Worm (Caenorhabditis elegans) whole organism, early embryonic: ENCODE data around the gene irg-6.

Experiments used
- B0310.2 ChIP-seq: sonication (generic microtip); optimal IDR thresholded peaks from 2 replicates; lab custom pipeline; 2016; ENCODE audit warnings: mild to moderate bottlenecking, missing genetic modification characterization, missing compliant biosample characterization
- F13C5.2 ChIP-seq: sonication (generic microtip); optimal IDR thresholded peaks from 2 replicates; lab custom pipeline; 2017; ENCODE audit warnings: mild to moderate bottlenecking, missing genetic modification characterization, inconsistent platforms, missing compliant biosample characterization
- aly-1 ChIP-seq: sonication (generic microtip); optimal IDR thresholded peaks from 2 replicates; lab custom pipeline; 2016; ENCODE audit warnings: missing genetic modification characterization, missing compliant biosample characterization
- ama-1 ChIP-seq: fragments of 150-350 bp; optimal IDR thresholded peaks from 2 replicates; lab custom pipeline; 2014
- ceh-13 ChIP-seq: fragments of 200-800 bp; sonication (Bioruptor generic); optimal IDR thresholded peaks from 2 replicates; lab custom pipeline; 2018; ENCODE audit warnings: mild to moderate bottlenecking, missing genetic modification characterization, missing compliant biosample characterization
- ceh-36 ChIP-seq: sonication (generic microtip); optimal IDR thresholded peaks from 2 replicates; lab custom pipeline; 2016; ENCODE audit warnings: missing genetic modification characterization, inconsistent platforms, missing compliant biosample characterization
- ets-7 ChIP-seq: sonication (generic microtip); optimal IDR thresholded peaks from 2 replicates; lab custom pipeline; 2016; ENCODE audit warnings: missing genotype, missing genetic modification characterization, missing compliant biosample characterization
- flt-1 ChIP-seq: fragments of 200-800 bp; sonication (Bioruptor generic); IDR thresholded peaks from 2 replicates; pipeline ENCODE4 v1.3.6; 2022; ENCODE audit warnings: missing genetic modification characterization, missing compliant biosample characterization
- hmbx-1 ChIP-seq: sonication (generic microtip); optimal IDR thresholded peaks from 2 replicates; lab custom pipeline; 2016; ENCODE audit warnings: mild to moderate bottlenecking, missing genetic modification characterization, missing compliant biosample characterization
- hmg-4 ChIP-seq: fragments of 200-800 bp; sonication (Bioruptor generic); optimal IDR thresholded peaks from 2 replicates; lab custom pipeline; 2018; ENCODE audit warnings: mild to moderate bottlenecking, missing genetic modification characterization, missing compliant biosample characterization
- hnd-1 ChIP-seq: sonication (generic microtip); optimal IDR thresholded peaks from 2 replicates; lab custom pipeline; 2016; ENCODE audit warnings: missing genetic modification characterization, missing compliant biosample characterization
- pes-1 ChIP-seq: fragments of 200-800 bp; sonication (Bioruptor generic); IDR thresholded peaks from 2 replicates; pipeline ENCODE4 v1.3.6; 2022; ENCODE audit warnings: missing genetic modification reagents, missing genetic modification characterization, missing compliant biosample characterization
- scrt-1 ChIP-seq: fragments of 200-800 bp; sonication (Bioruptor generic); IDR thresholded peaks from 2 replicates; pipeline ENCODE4 v1.3.6; 2022; ENCODE audit warnings: missing genetic modification characterization, missing compliant biosample characterization
- sea-1 ChIP-seq: fragments of 200-800 bp; sonication (Bioruptor generic); conservative IDR thresholded peaks from 2 replicates; pipeline ENCODE4 v1.3.6; 2022; ENCODE audit warnings: missing genetic modification characterization, missing compliant biosample characterization
- tbx-11 ChIP-seq: fragments of 200-800 bp; sonication (Bioruptor generic); IDR thresholded peaks from 2 replicates; pipeline ENCODE4 v1.3.6; 2022; ENCODE audit warnings: missing genetic modification characterization, missing compliant biosample characterization
- tbx-37 ChIP-seq: fragments of 200-800 bp; sonication (Bioruptor generic); conservative IDR thresholded peaks from 2 replicates; pipeline ENCODE4 v1.3.6; 2022; ENCODE audit warnings: missing genetic modification reagents, missing genetic modification characterization, missing compliant biosample characterization
- tra-4 ChIP-seq: sonication (generic microtip); optimal IDR thresholded peaks from 2 replicates; lab custom pipeline; 2017; ENCODE audit warnings: missing genetic modification characterization, missing compliant biosample characterization

irg-6 gene

ce11 chrIV:12915479-12915878, 710 bp upstream of the irg-6 start, which contains the start of gene srz-15:
srz-15 (plus strand) TSS chrIV:12915779.
- TF ChIP-seq hnd-1 (no peak), tra-4 (tag; lab: Kevin White, UChicago) (no peak), aly-1 (tag; lab: Kevin White, UChicago) (no peak), B0310.2 (tag; lab: Kevin White, UChicago) (no peak), ets-7 (tag; lab: Kevin White, UChicago) (no peak), hmg-4 (GFP tag; lab: Kevin White, UChicago) (no peak), tbx-11 (no peak), pes-1 (GFP tag; lab: Robert Waterston, UW) (no peak), flt-1 (GFP tag; lab: Robert Waterston, UW) (no peak), tbx-37 (GFP tag; lab: Robert Waterston, UW) (no peak), ceh-13 (GFP tag; lab: Kevin White, UChicago) (no peak), F13C5.2 (tag; lab: Kevin White, UChicago) (no peak), scrt-1 (GFP tag; lab: Robert Waterston, UW) (no peak), sea-1 (no peak), ama-1 (no peak), ceh-36 (no peak), hmbx-1 (no peak)

- TF ChIP-seq aly-1 (tag; lab: Kevin White, UChicago) (no peak), tra-4 (tag; lab: Kevin White, UChicago) (no peak), scrt-1 (GFP tag; lab: Robert Waterston, UW) (no peak), hnd-1 (no peak), tbx-11 (no peak), B0310.2 (tag; lab: Kevin White, UChicago) (no peak), ceh-36 (no peak), ceh-13 (GFP tag; lab: Kevin White, UChicago) (no peak), ets-7 (tag; lab: Kevin White, UChicago) (no peak)
Observed at ce11 chrIV:12911990-12912389, 2.8 kb downstream of the irg-6 start, which contains the start of gene K08D8.5. K08D8.5 (minus strand) TSS chrIV:12912129.

- no peak for TF ChIP-seq hnd-1
- no peak for TF ChIP-seq sea-1
- no peak for TF ChIP-seq aly-1 (tag; lab: Kevin White, UChicago)
- no peak for TF ChIP-seq tbx-37 (GFP tag; lab: Robert Waterston, UW)
- no peak for TF ChIP-seq ama-1
- no peak for TF ChIP-seq scrt-1 (GFP tag; lab: Robert Waterston, UW)
- TF ChIP-seq F13C5.2 (tag; lab: Kevin White, UChicago): no peak
- no peak for TF ChIP-seq ets-7 (tag; lab: Kevin White, UChicago)
- TF ChIP-seq hmg-4 (GFP tag; lab: Kevin White, UChicago): no peak
- TF ChIP-seq pes-1 (GFP tag; lab: Robert Waterston, UW): no peak
- no peak for TF ChIP-seq flt-1 (GFP tag; lab: Robert Waterston, UW)
- no peak for TF ChIP-seq hmbx-1
Observed at ce11 chrIV:12909871-12910270, 4.9 kb downstream of the irg-6 start, which contains the start of gene K08D8.4. K08D8.4 (minus strand) TSS chrIV:12909998.

- TF ChIP-seq B0310.2 (tag; lab: Kevin White, UChicago) (no peak), scrt-1 (GFP tag; lab: Robert Waterston, UW) (no peak), aly-1 (tag; lab: Kevin White, UChicago) (no peak), pes-1 (GFP tag; lab: Robert Waterston, UW) (no peak), ama-1 (no peak), F13C5.2 (tag; lab: Kevin White, UChicago) (no peak), ceh-13 (GFP tag; lab: Kevin White, UChicago) (no peak), tra-4 (tag; lab: Kevin White, UChicago) (no peak), tbx-11 (no peak), ceh-36 (no peak), ets-7 (tag; lab: Kevin White, UChicago) (no peak), sea-1 (no peak), tbx-37 (GFP tag; lab: Robert Waterston, UW) (no peak), hnd-1 (no peak)
Observed at ce11 chrIV:12906529-12906928, 8.2 kb downstream of the irg-6 start, which contains the start of gene K08D8.3. K08D8.3 (minus strand) TSS chrIV:12906659.

- no peak for TF ChIP-seq F13C5.2 (tag; lab: Kevin White, UChicago)
- no peak for TF ChIP-seq flt-1 (GFP tag; lab: Robert Waterston, UW)
Observed at ce11 chrIV:12903687-12904086, 11.1 kb downstream of the irg-6 start.

ce11 chrIV:12902430-12903110, 12.2 kb downstream of the irg-6 start, which contains the start of gene K08D8.2:
K08D8.2 (plus strand) TSS chrIV:12903060.
- TF ChIP-seq tbx-11 (no peak), hmg-4 (GFP tag; lab: Kevin White, UChicago) (no peak), ceh-36 (no peak), ceh-13 (GFP tag; lab: Kevin White, UChicago) (no peak), tra-4 (tag; lab: Kevin White, UChicago) (no peak), B0310.2 (tag; lab: Kevin White, UChicago) (no peak), tbx-37 (GFP tag; lab: Robert Waterston, UW) (no peak), pes-1 (GFP tag; lab: Robert Waterston, UW) (no peak)

- no peak for TF ChIP-seq F13C5.2 (tag; lab: Kevin White, UChicago)
- TF ChIP-seq tbx-37 (GFP tag; lab: Robert Waterston, UW): no peak
- TF ChIP-seq ceh-13 (GFP tag; lab: Kevin White, UChicago): no peak
- no peak for TF ChIP-seq ceh-36
- no peak for TF ChIP-seq hnd-1
- no peak for TF ChIP-seq flt-1 (GFP tag; lab: Robert Waterston, UW)
- no peak for TF ChIP-seq aly-1 (tag; lab: Kevin White, UChicago)
- TF ChIP-seq ama-1: no peak
- TF ChIP-seq B0310.2 (tag; lab: Kevin White, UChicago): no peak
- TF ChIP-seq hmbx-1: no peak
- TF ChIP-seq scrt-1 (GFP tag; lab: Robert Waterston, UW): no peak
- no peak for TF ChIP-seq hmg-4 (GFP tag; lab: Kevin White, UChicago)
- TF ChIP-seq tbx-11: no peak
- TF ChIP-seq tra-4 (tag; lab: Kevin White, UChicago): no peak
- no peak for TF ChIP-seq pes-1 (GFP tag; lab: Robert Waterston, UW)
- TF ChIP-seq sea-1: no peak
- TF ChIP-seq ets-7 (tag; lab: Kevin White, UChicago): no peak
Observed at ce11 chrIV:12901602-12902001, 13.2 kb downstream of the irg-6 start.
